Fruit fly (Drosophila melanogaster) whole organism, pupa: ENCODE data around the gene CG4842.

Source experiments
- CG12605 ChIP-seq: fragments of 200-800 bp; sonication (Bioruptor generic); IDR thresholded peaks from 2 replicates; pipeline ENCODE4 v1.3.6; 2022; ENCODE audit warnings: missing biosample characterization, missing genetic modification characterization
- CG14655 ChIP-seq: fragments of 200-800 bp; sonication (Bioruptor generic); optimal IDR thresholded peaks from 3 replicates; lab custom pipeline; 2017; ENCODE audit warnings: mild to moderate bottlenecking, missing biosample characterization, missing genetic modification reagents, missing genetic modification characterization
- CG4496 ChIP-seq: fragments of 200-800 bp; sonication (Bioruptor generic); IDR thresholded peaks from 3 replicates; pipeline ENCODE4 v1.3.6; 2022; ENCODE audit warnings: missing biosample characterization, missing genetic modification characterization
- D1 ChIP-seq: fragments of 200-800 bp; sonication (Bioruptor generic); optimal IDR thresholded peaks from 2 replicates; lab custom pipeline; 2018; ENCODE audit warnings: missing biosample characterization, mild to moderate bottlenecking, missing genetic modification characterization, moderate library complexity
- Ets98B ChIP-seq: fragments of 200-800 bp; sonication (Bioruptor generic); IDR thresholded peaks from 2 replicates; pipeline ENCODE4 v1.3.6; 2022; ENCODE audit warnings: missing biosample characterization, missing genetic modification characterization
- gl ChIP-seq: fragments of 200-800 bp; sonication (Bioruptor generic); optimal IDR thresholded peaks from 2 replicates; lab custom pipeline; 2018; ENCODE audit warnings: missing biosample characterization, mild to moderate bottlenecking, missing genetic modification characterization

- TF ChIP-seq D1 (tag; lab: Kevin White, UChicago) (no peak), CG12605 (GFP tag; lab: Robert Waterston, UW) (no peak), CG14655 (no peak), CG4496 (GFP tag; lab: Robert Waterston, UW) (no peak), Ets98B (GFP tag; lab: Robert Waterston, UW) (no peak), gl (tag; lab: Kevin White, UChicago) (no peak)
Observed at dm6 chr3L:16368199-16368598, at the start of gene CG4842.
